Fruit fly (Drosophila melanogaster) whole organism, embryonic: ENCODE measurements around the gene CG14854.

Source experiments
- CG3995 ChIP-seq: fragments of 200-800 bp; sonication (Bioruptor generic); optimal IDR thresholded peaks from 3 replicates; lab custom pipeline; 2016; ENCODE audit warnings: missing biosample characterization, missing genetic modification characterization
- CHES-1-like ChIP-seq: fragments of 200-800 bp; sonication (Bioruptor generic); optimal IDR thresholded peaks from 2 replicates; lab custom pipeline; 2016; ENCODE audit warnings: missing biosample characterization, missing genetic modification characterization
- Dip2 ChIP-seq: fragments of 200-800 bp; sonication (Bioruptor generic); IDR thresholded peaks from 2 replicates; pipeline ENCODE4 v1.3.6; 2022; ENCODE audit warnings: missing biosample characterization, missing genetic modification characterization
- dan ChIP-seq: fragments of 200-800 bp; sonication (Bioruptor generic); IDR thresholded peaks from 2 replicates; pipeline ENCODE4 v1.3.6; 2022; ENCODE audit warnings: missing biosample characterization, missing genetic modification characterization
- nerfin-1 ChIP-seq: fragments of 200-800 bp; sonication (Bioruptor generic); optimal IDR thresholded peaks from 3 replicates; lab custom pipeline; 2019; ENCODE audit warnings: missing biosample characterization, mild to moderate bottlenecking, missing genetic modification characterization, moderate library complexity
- ro ChIP-seq: fragments of 200-800 bp; sonication (Bioruptor generic); IDR thresholded peaks from 2 replicates; pipeline ENCODE4 v1.3.6; 2022; ENCODE audit warnings: missing biosample characterization, missing genetic modification characterization
- slou ChIP-seq: fragments of 200-800 bp; sonication (Bioruptor generic); optimal IDR thresholded peaks from 3 replicates; lab custom pipeline; 2016; ENCODE audit warnings: missing biosample characterization, missing genetic modification characterization
- tll ChIP-seq, 2 experiments: fragments of 200-800 bp in 1 of 2; fragments of >200 bp in 1 of 2; sonication (Bioruptor generic) in 1 of 2; optimal IDR thresholded peaks; 2 replicates each; lab custom pipeline; 2017 to 2019; ENCODE audit warnings: missing biosample characterization in 2 of 2, missing genetic modification characterization in 2 of 2, mild to moderate bottlenecking in 1 of 2, moderate library complexity in 1 of 2
- zf30C ChIP-seq: fragments of 200-800 bp; sonication (Bioruptor generic); optimal IDR thresholded peaks from 3 replicates; lab custom pipeline; 2018; ENCODE audit warnings: missing biosample characterization, mild to moderate bottlenecking, missing genetic modification characterization

dm6 chr3R:14580045-14580579 lies 20.3 kb upstream of the CG14854 start:
- TF ChIP-seq Dip2 (no peak), dan (no peak), nerfin-1 (no peak), ro (GFP tag; lab: Robert Waterston, UW) (no peak), CHES-1-like (no peak), CG3995 (GFP tag; lab: Kevin White, UChicago) (no peak), slou (GFP tag; lab: Kevin White, UChicago) (no peak), tll (GFP tag; optimal IDR thresholded peaks at IDR 0.05; lab: Kevin White, UChicago) (no peak), zf30C (GFP tag; lab: Kevin White, UChicago) (no peak)
